Worm (Caenorhabditis elegans) whole organism, midembryonic: ENCODE measurements around the gene clec-225.

ENCODE experiments used
- cog-1 ChIP-seq: sonication (generic microtip); optimal IDR thresholded peaks from 2 replicates; lab custom pipeline; 2016; ENCODE audit warnings: missing genetic modification characterization, missing compliant biosample characterization
- flt-1 ChIP-seq: fragments of 200-800 bp; sonication (Bioruptor generic); IDR thresholded peaks from 2 replicates; pipeline ENCODE4 v1.3.6; 2022; ENCODE audit warnings: missing genetic modification characterization, missing compliant biosample characterization
- klf-2 ChIP-seq: fragments of 200-800 bp; sonication (Bioruptor generic); conservative IDR thresholded peaks from 2 replicates; pipeline ENCODE4 v1.3.6; 2022; ENCODE audit warnings: missing genetic modification reagents, missing genetic modification characterization, missing compliant biosample characterization
- med-1 ChIP-seq: sonication (generic microtip); optimal IDR thresholded peaks from 2 replicates; lab custom pipeline; 2017; ENCODE audit warnings: missing genetic modification characterization, mild to moderate bottlenecking, missing compliant biosample characterization, antibody characterized with exemption, missing genetic modification reagents; ENCODE audit not compliant: insufficient read depth
- ref-1 ChIP-seq: fragments of 200-800 bp; sonication (Bioruptor generic); conservative IDR thresholded peaks from 2 replicates; pipeline ENCODE4 v1.3.6; 2022; ENCODE audit warnings: missing genetic modification reagents, missing genetic modification characterization, missing compliant biosample characterization
- tab-1 ChIP-seq: fragments of 200-800 bp; sonication (Bioruptor generic); IDR thresholded peaks from 2 replicates; pipeline ENCODE4 v1.3.6; 2022; ENCODE audit warnings: missing genetic modification characterization, missing compliant biosample characterization
- ztf-29 ChIP-seq: fragments of 200-800 bp; sonication (Bioruptor generic); IDR thresholded peaks from 2 replicates; pipeline ENCODE4 v1.3.6; 2022; ENCODE audit warnings: missing genetic modification reagents, missing genetic modification characterization, missing compliant biosample characterization

- TF ChIP-seq ref-1, result no peak
- no peak for TF ChIP-seq med-1 (GFP tag; lab: Kevin White, UChicago)
- no peak for TF ChIP-seq flt-1
- no peak for TF ChIP-seq tab-1 (GFP tag; lab: Robert Waterston, UW)
- no peak for TF ChIP-seq ztf-29
- TF ChIP-seq klf-2, result no peak
- no peak for TF ChIP-seq cog-1
Measured at ce11 chrV:13083751-13084672, 50.7 kb downstream of the clec-225 start.
